Worm (Caenorhabditis elegans) whole organism, young adult: ENCODE results near the gene sek-4.

Source experiments
- D2030.7 ChIP-seq: fragments of 200-800 bp; sonication (Bioruptor generic); IDR thresholded peaks from 2 replicates; pipeline ENCODE4 v1.3.6; 2022; ENCODE audit warnings: missing genetic modification reagents, missing genetic modification characterization, missing compliant biosample characterization
- F49E8.2 ChIP-seq: sonication (generic microtip); optimal IDR thresholded peaks from 3 replicates; lab custom pipeline; 2017; ENCODE audit warnings: missing genetic modification characterization, mild to moderate bottlenecking, missing compliant biosample characterization, antibody characterized with exemption, moderate library complexity; ENCODE audit not compliant: insufficient read depth
- F57C9.4 ChIP-seq: sonication (generic microtip); optimal IDR thresholded peaks from 2 replicates; lab custom pipeline; 2017; ENCODE audit warnings: mild to moderate bottlenecking, missing genetic modification characterization, missing compliant biosample characterization
- gei-17 ChIP-seq: fragments of 200-800 bp; sonication (Bioruptor generic); optimal IDR thresholded peaks from 2 replicates; lab custom pipeline; 2018; ENCODE audit warnings: mild to moderate bottlenecking, missing genetic modification characterization, missing compliant biosample characterization
- hlh-26 ChIP-seq: fragments of 200-800 bp; sonication (Bioruptor generic); conservative IDR thresholded peaks from 2 replicates; pipeline ENCODE4 v1.3.6; 2022; ENCODE audit warnings: missing genetic modification reagents, missing genetic modification characterization, missing compliant biosample characterization
- let-526 ChIP-seq: fragments of 200-800 bp; sonication (Bioruptor generic); IDR thresholded peaks from 2 replicates; pipeline ENCODE4 v1.3.6; 2022; ENCODE audit warnings: missing genetic modification reagents, missing genetic modification characterization, missing compliant biosample characterization
- nfya-1 ChIP-seq: sonication (generic microtip); optimal IDR thresholded peaks from 2 replicates; lab custom pipeline; 2017; ENCODE audit warnings: antibody characterized with exemption, missing compliant biosample characterization, missing genetic modification characterization, borderline replicate concordance; ENCODE audit not compliant: insufficient read depth
- nfya-2 ChIP-seq: fragments of 200-800 bp; sonication (Bioruptor generic); IDR thresholded peaks from 2 replicates; pipeline ENCODE4 v1.3.6; 2022; ENCODE audit warnings: missing genetic modification reagents, missing genetic modification characterization, missing compliant biosample characterization
- pha-4 ChIP-seq: fragments of 150-350 bp; sonication (generic microtip); optimal IDR thresholded peaks from 2 replicates; lab custom pipeline; 2014; ENCODE audit warnings: missing biosample characterization, missing genetic modification reagents, missing genetic modification characterization
- snpc-4 ChIP-seq, 5 experiments: fragments of 150-350 bp in 1 of 5; sonication (generic microtip) in 4 of 5; optimal IDR thresholded peaks; 2 replicates each; lab custom pipeline; 2014 to 2018; ENCODE audit warnings: missing genetic modification characterization in 5 of 5, missing biosample characterization in 3 of 5, antibody characterized with exemption in 2 of 5, mild to moderate bottlenecking in 2 of 5, missing compliant biosample characterization in 2 of 5, missing genotype in 2 of 5, moderate library complexity in 2 of 5, missing genetic modification reagents in 1 of 5
- unc-62 ChIP-seq: fragments of 150-350 bp; optimal IDR thresholded peaks from 2 replicates; lab custom pipeline; 2014; ENCODE audit warnings: missing biosample characterization, missing genetic modification reagents, missing genetic modification characterization
- zim-3 ChIP-seq: sonication (generic microtip); optimal IDR thresholded peaks from 2 replicates; lab custom pipeline; 2017; ENCODE audit warnings: mild to moderate bottlenecking, missing genetic modification characterization, moderate library complexity, missing compliant biosample characterization
- ztf-28 ChIP-seq: fragments of 200-800 bp; sonication (Bioruptor generic); IDR thresholded peaks from 2 replicates; pipeline ENCODE4 v1.3.6; 2022; ENCODE audit warnings: missing genetic modification reagents, missing genetic modification characterization, missing compliant biosample characterization

ce11 chrX:5370605-5371004 lies 4.3 kb upstream of the sek-4 start:
- TF ChIP-seq gei-17 (GFP tag; lab: Kevin White, UChicago): no peak
- no peak for TF ChIP-seq nfya-2 (GFP tag; lab: Robert Waterston, UW)
- no peak for TF ChIP-seq F57C9.4 (tag; lab: Kevin White, UChicago)
- no peak for TF ChIP-seq nfya-1 (tag; lab: Kevin White, UChicago)
- no peak for TF ChIP-seq F49E8.2 (tag; lab: Kevin White, UChicago)
- no peak for TF ChIP-seq snpc-4 (GFP tag; optimal IDR thresholded peaks at IDR 0.05; lab: Kevin White, UChicago)
- TF ChIP-seq snpc-4 (tag; optimal IDR thresholded peaks at IDR 0.05; lab: Kevin White, UChicago): no peak
- TF ChIP-seq D2030.7: no peak
- TF ChIP-seq let-526 (GFP tag; lab: Robert Waterston, UW): no peak
- no peak for TF ChIP-seq zim-3 (tag; lab: Kevin White, UChicago)
- no peak for TF ChIP-seq pha-4 (tag; lab: Kevin White, UChicago)
- no peak for TF ChIP-seq hlh-26 (GFP tag; lab: Robert Waterston, UW)
- no peak for TF ChIP-seq unc-62 (GFP tag; lab: Kevin White, UChicago)
- TF ChIP-seq ztf-28 (GFP tag; lab: Robert Waterston, UW): no peak
